Worm (Caenorhabditis elegans) whole organism, L3 larva: ENCODE results near the gene dpy-26.
A peak's percentile ranks its signal among the peaks of the same experiment; 100 is the strongest.

Experiments
- R02D3.7 ChIP-seq: fragments of 150-350 bp; optimal IDR thresholded peaks from 2 replicates; lab custom pipeline; 2014; ENCODE audit warnings: missing biosample characterization, missing genetic modification characterization
- ZK546.5 ChIP-seq: sonication (generic microtip); optimal IDR thresholded peaks from 2 replicates; lab custom pipeline; 2017; ENCODE audit warnings: missing biosample characterization, missing genetic modification characterization
- aly-2 ChIP-seq: fragments of 150-350 bp; optimal IDR thresholded peaks from 2 replicates; lab custom pipeline; 2014; ENCODE audit warnings: missing biosample characterization, missing genetic modification characterization
- ama-1 ChIP-seq: fragments of 150-350 bp; optimal IDR thresholded peaks from 2 replicates; lab custom pipeline; 2018
- ceh-16 ChIP-seq: sonication (generic microtip); optimal IDR thresholded peaks from 2 replicates; lab custom pipeline; 2017; ENCODE audit warnings: missing biosample characterization, missing genetic modification characterization
- ceh-28 ChIP-seq: fragments of 150-350 bp; optimal IDR thresholded peaks from 2 replicates; lab custom pipeline; 2014; ENCODE audit warnings: missing biosample characterization, missing genetic modification reagents, missing genetic modification characterization
- ceh-82 ChIP-seq: fragments of 150-350 bp; optimal IDR thresholded peaks from 2 replicates; lab custom pipeline; 2014; ENCODE audit warnings: missing biosample characterization, missing genetic modification characterization
- ceh-9 ChIP-seq: sonication (generic microtip); optimal IDR thresholded peaks from 2 replicates; lab custom pipeline; 2018; ENCODE audit warnings: missing biosample characterization, missing genetic modification characterization
- daf-12 ChIP-seq: fragments of 150-350 bp; optimal IDR thresholded peaks from 2 replicates; lab custom pipeline; 2014; ENCODE audit warnings: missing biosample characterization, missing genetic modification reagents, missing genetic modification characterization
- egl-27 ChIP-seq: sonication (generic microtip); optimal IDR thresholded peaks from 4 replicates; lab custom pipeline; 2017; ENCODE audit warnings: missing biosample characterization, missing genetic modification reagents, missing genetic modification characterization
- egl-5 ChIP-seq: fragments of 150-350 bp; optimal IDR thresholded peaks from 2 replicates; lab custom pipeline; 2017; ENCODE audit warnings: missing biosample characterization, missing genetic modification reagents, missing genetic modification characterization, inconsistent platforms
- elt-1 ChIP-seq: fragments of 150-350 bp; optimal IDR thresholded peaks from 2 replicates; lab custom pipeline; 2014; ENCODE audit warnings: missing biosample characterization, missing genetic modification characterization
- elt-2 ChIP-seq: sonication (generic microtip); optimal IDR thresholded peaks from 2 replicates; lab custom pipeline; 2016; ENCODE audit warnings: missing genetic modification reagents, mild to moderate bottlenecking, missing genetic modification characterization, missing compliant biosample characterization
- elt-3 ChIP-seq, 3 experiments: fragments of 150-350 bp in 1 of 3; sonication (generic microtip) in 2 of 3; optimal IDR thresholded peaks; 2 replicates in 2 of 3; 4 replicates in 1 of 3; lab custom pipeline; 2014 to 2017; ENCODE audit warnings: missing biosample characterization in 3 of 3, missing genetic modification characterization in 3 of 3
- fkh-10 ChIP-seq: sonication (generic microtip); optimal IDR thresholded peaks from 2 replicates; lab custom pipeline; 2017; ENCODE audit warnings: missing biosample characterization, missing genetic modification reagents, missing genetic modification characterization
- fos-1 ChIP-seq: fragments of 150-350 bp; optimal IDR thresholded peaks from 2 replicates; lab custom pipeline; 2014; ENCODE audit warnings: missing biosample characterization, missing genetic modification characterization
- hmg-11 ChIP-seq: sonication (generic microtip); optimal IDR thresholded peaks from 2 replicates; lab custom pipeline; 2016; ENCODE audit warnings: missing genetic modification characterization, missing compliant biosample characterization
- jun-1 ChIP-seq: fragments of 150-350 bp; optimal IDR thresholded peaks from 2 replicates; lab custom pipeline; 2014; ENCODE audit warnings: missing biosample characterization, missing genetic modification reagents, missing genetic modification characterization
- lin-15B ChIP-seq: fragments of 150-350 bp; optimal IDR thresholded peaks from 2 replicates; lab custom pipeline; 2014; ENCODE audit warnings: missing biosample characterization, missing genetic modification characterization
- lin-39 ChIP-seq: fragments of 150-350 bp; optimal IDR thresholded peaks from 2 replicates; lab custom pipeline; 2018; ENCODE audit warnings: missing biosample characterization, missing genetic modification reagents, missing genetic modification characterization
- lsy-12 ChIP-seq: sonication (generic microtip); optimal IDR thresholded peaks from 2 replicates; lab custom pipeline; 2016; ENCODE audit warnings: mild to moderate bottlenecking, missing genetic modification characterization, missing compliant biosample characterization
- mdl-1 ChIP-seq: fragments of 150-350 bp; optimal IDR thresholded peaks from 2 replicates; lab custom pipeline; 2014; ENCODE audit warnings: missing biosample characterization, missing genetic modification characterization
- nfya-1 ChIP-seq: sonication (generic microtip); optimal IDR thresholded peaks from 2 replicates; lab custom pipeline; 2017; ENCODE audit warnings: missing genetic modification characterization, mild to moderate bottlenecking, missing compliant biosample characterization, antibody characterized with exemption, moderate library complexity; ENCODE audit not compliant: insufficient read depth
- nhr-11 ChIP-seq: fragments of 150-350 bp; optimal IDR thresholded peaks from 2 replicates; lab custom pipeline; 2014; ENCODE audit warnings: missing biosample characterization, missing genetic modification characterization
- nhr-12 ChIP-seq: fragments of 150-350 bp; optimal IDR thresholded peaks from 2 replicates; lab custom pipeline; 2014; ENCODE audit warnings: missing biosample characterization, missing genetic modification characterization
- nhr-23 ChIP-seq: fragments of 150-350 bp; optimal IDR thresholded peaks from 2 replicates; lab custom pipeline; 2014; ENCODE audit warnings: missing biosample characterization, missing genetic modification reagents, missing genetic modification characterization
- nhr-237 ChIP-seq: fragments of 150-350 bp; optimal IDR thresholded peaks from 2 replicates; lab custom pipeline; 2014; ENCODE audit warnings: missing biosample characterization, missing genetic modification characterization
- nhr-25 ChIP-seq: sonication (generic microtip); optimal IDR thresholded peaks from 2 replicates; lab custom pipeline; 2017; ENCODE audit warnings: missing biosample characterization, missing genetic modification characterization
- nhr-28 ChIP-seq: fragments of 150-350 bp; optimal IDR thresholded peaks from 2 replicates; lab custom pipeline; 2014; ENCODE audit warnings: missing biosample characterization, missing genetic modification characterization
- nhr-43 ChIP-seq: sonication (generic microtip); optimal IDR thresholded peaks from 2 replicates; lab custom pipeline; 2016; ENCODE audit warnings: mild to moderate bottlenecking, missing genetic modification characterization, missing compliant biosample characterization; ENCODE audit not compliant: poor library complexity, severe bottlenecking
- pha-4 ChIP-seq: fragments of 150-350 bp; optimal IDR thresholded peaks from 2 replicates; lab custom pipeline; 2014; ENCODE audit warnings: missing biosample characterization, missing genetic modification reagents, missing genetic modification characterization
- pqm-1 ChIP-seq: fragments of 150-350 bp; optimal IDR thresholded peaks from 2 replicates; lab custom pipeline; 2017; ENCODE audit warnings: missing biosample characterization, missing genetic modification characterization, inconsistent platforms
- sea-2 ChIP-seq: fragments of 150-350 bp; sonication (generic microtip); optimal IDR thresholded peaks from 4 replicates; lab custom pipeline; 2014; ENCODE audit warnings: missing biosample characterization, missing genetic modification reagents, missing genetic modification characterization
- skn-1 ChIP-seq: fragments of 150-350 bp; optimal IDR thresholded peaks from 2 replicates; lab custom pipeline; 2014; ENCODE audit warnings: missing biosample characterization, missing genetic modification characterization
- snpc-4 ChIP-seq: fragments of 150-350 bp; optimal IDR thresholded peaks from 2 replicates; lab custom pipeline; 2014; ENCODE audit warnings: missing biosample characterization, missing genetic modification characterization
- unc-62 ChIP-seq: fragments of 150-350 bp; sonication (generic microtip); optimal IDR thresholded peaks from 4 replicates; lab custom pipeline; 2014; ENCODE audit warnings: missing biosample characterization, missing genetic modification reagents, missing genetic modification characterization
- ztf-11 ChIP-seq: fragments of 150-350 bp; optimal IDR thresholded peaks from 2 replicates; lab custom pipeline; 2014; ENCODE audit warnings: missing biosample characterization, missing genetic modification characterization
- ztf-4 ChIP-seq: fragments of 150-350 bp; optimal IDR thresholded peaks from 2 replicates; lab custom pipeline; 2014; ENCODE audit warnings: missing biosample characterization, missing genetic modification characterization

dpy-26 gene

DNA sequence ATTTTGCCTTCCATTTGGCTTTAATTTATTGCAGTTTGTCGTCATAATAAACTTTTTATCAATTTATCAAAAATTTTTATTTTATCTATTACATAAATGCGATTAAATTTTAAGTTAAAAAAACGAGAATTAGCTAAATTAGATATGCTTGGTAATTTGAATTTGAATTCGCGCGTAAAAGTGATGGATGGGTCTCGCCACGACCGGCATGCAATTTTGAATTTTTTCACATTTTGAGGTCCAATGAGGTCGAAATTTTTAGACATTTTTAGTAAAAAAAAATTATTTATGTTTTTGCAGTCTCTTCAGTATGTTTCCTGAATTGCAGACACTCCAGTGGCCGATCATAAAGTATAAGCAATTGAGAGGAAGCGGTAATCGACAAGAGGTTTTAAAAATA is 42.5 kb downstream of the dpy-26 start, which contains the start of gene dsb-1:
TSS of gene dsb-1 (plus strand) at position 301 of the 400 bp plus-strand sequence.
- no peak for TF ChIP-seq skn-1 (tag; lab: Kevin White, UChicago)
- TF ChIP-seq nhr-12 (tag; lab: Kevin White, UChicago): no peak
- no peak for TF ChIP-seq hmg-11 (tag; lab: Kevin White, UChicago)
- no peak for TF ChIP-seq aly-2 (tag; lab: Kevin White, UChicago)
- TF ChIP-seq pha-4 (tag; lab: Kevin White, UChicago): no peak
- TF ChIP-seq nhr-28 (tag; lab: Kevin White, UChicago): no peak
- TF ChIP-seq ama-1 (lab: Kevin White, UChicago): no peak

DNA sequence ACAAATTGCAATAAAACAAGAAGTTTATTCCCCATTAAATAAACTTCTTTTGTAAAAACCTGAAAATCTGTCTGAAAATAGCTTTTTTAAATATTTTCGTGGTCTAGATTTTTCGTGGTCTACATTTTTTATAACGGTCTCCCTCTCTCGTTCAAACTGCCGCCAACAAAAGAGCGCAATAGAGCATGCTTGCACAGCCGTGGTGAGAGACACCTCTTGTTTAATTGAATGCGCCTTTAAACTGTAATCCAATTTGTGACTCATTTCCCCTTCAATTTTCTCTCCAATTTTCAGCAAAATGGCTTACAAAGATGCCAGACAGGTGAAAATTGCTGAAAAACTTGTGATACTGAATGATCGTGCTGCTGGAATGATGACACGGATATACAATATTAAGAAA is 47.0 kb downstream of the dpy-26 start, which contains the start of gene gex-3:
TSS of gene gex-3 (plus strand) at position 295 of the 400 bp plus-strand sequence.
- peak; percentile 55 for TF ChIP-seq R02D3.7
- no peak for TF ChIP-seq elt-1 (tag; lab: Kevin White, UChicago)
- peak; percentile 89 for TF ChIP-seq nhr-25 (tag; lab: Kevin White, UChicago)
- TF ChIP-seq sea-2 (GFP tag; lab: Kevin White, UChicago): no peak
- no peak for TF ChIP-seq ztf-11 (tag; lab: Kevin White, UChicago)
- no peak for TF ChIP-seq lsy-12 (tag; lab: Kevin White, UChicago)
- peak; percentile 46 for TF ChIP-seq ceh-28 (tag; lab: Kevin White, UChicago)
- TF ChIP-seq egl-27 (tag; lab: Kevin White, UChicago): no peak
- TF ChIP-seq nhr-11 (tag; lab: Kevin White, UChicago): peak; percentile 9
- peak; percentile 6 for TF ChIP-seq ceh-82 (tag; lab: Kevin White, UChicago)
- peak; percentile 81 for TF ChIP-seq fkh-10 (GFP tag; lab: Kevin White, UChicago)
- TF ChIP-seq hmg-11 (tag; lab: Kevin White, UChicago): peak; percentile 57
- no peak for TF ChIP-seq mdl-1 (tag; lab: Kevin White, UChicago)
- peak; percentile 64 for TF ChIP-seq nhr-43 (tag; lab: Kevin White, UChicago)
- peak; percentile 85 for TF ChIP-seq nhr-23 (tag; lab: Kevin White, UChicago)
- TF ChIP-seq pqm-1 (tag; lab: Kevin White, UChicago): peak; percentile 63
- TF ChIP-seq ceh-9: no peak
- no peak for TF ChIP-seq pha-4 (tag; lab: Kevin White, UChicago)
- TF ChIP-seq nhr-237: no peak
- TF ChIP-seq ama-1 (lab: Kevin White, UChicago): peak; percentile 3
- peak; percentile 97 for TF ChIP-seq lin-15B (tag; lab: Kevin White, UChicago)
- TF ChIP-seq elt-2 (tag; lab: Kevin White, UChicago): peak; percentile 48
- peak; percentile 66 for TF ChIP-seq snpc-4
- no peak for TF ChIP-seq ZK546.5
- peak; percentile 37 for TF ChIP-seq skn-1 (tag; lab: Kevin White, UChicago)
- no peak for TF ChIP-seq unc-62 (GFP tag; lab: Kevin White, UChicago)
- peak; percentile 98 for TF ChIP-seq lin-39
- peak; percentile 30 for TF ChIP-seq jun-1 (tag; lab: Kevin White, UChicago)
- peak; percentile 91 for TF ChIP-seq egl-5 (tag; lab: Kevin White, UChicago)
- peak; percentile 92 for TF ChIP-seq nfya-1 (tag; lab: Kevin White, UChicago)

DNA sequence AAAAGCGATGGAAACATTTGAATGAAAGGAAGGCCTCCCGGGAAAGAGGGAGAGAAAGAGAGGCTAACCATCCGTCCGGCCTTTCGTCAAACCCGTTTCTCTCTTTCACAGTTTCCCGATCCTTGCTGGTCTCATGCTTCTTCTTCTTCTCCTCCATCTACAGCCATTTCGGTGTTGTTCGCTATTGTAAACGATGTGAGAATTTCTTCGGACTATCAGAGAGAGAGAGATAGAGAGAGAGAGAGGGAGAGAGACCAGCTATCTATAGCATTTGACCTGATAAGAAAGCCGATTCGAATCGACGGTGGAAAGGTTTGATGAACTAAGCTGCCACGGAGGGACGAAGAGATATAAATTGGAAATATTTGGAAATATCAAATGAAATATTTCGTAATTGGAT is 47.7 kb downstream of the dpy-26 start:
- TF ChIP-seq nhr-23 (tag; lab: Kevin White, UChicago): peak; percentile 91
- no peak for TF ChIP-seq ZK546.5
- TF ChIP-seq nhr-11 (tag; lab: Kevin White, UChicago): no peak
- peak in 1 of 3 experiments; percentile 1 for TF ChIP-seq elt-3 (tag; optimal IDR thresholded peaks at IDR 0.05; lab: Kevin White, UChicago)
- TF ChIP-seq nhr-25 (tag; lab: Kevin White, UChicago): peak; percentile 68
- TF ChIP-seq nhr-43 (tag; lab: Kevin White, UChicago): peak; percentile 68

DNA sequence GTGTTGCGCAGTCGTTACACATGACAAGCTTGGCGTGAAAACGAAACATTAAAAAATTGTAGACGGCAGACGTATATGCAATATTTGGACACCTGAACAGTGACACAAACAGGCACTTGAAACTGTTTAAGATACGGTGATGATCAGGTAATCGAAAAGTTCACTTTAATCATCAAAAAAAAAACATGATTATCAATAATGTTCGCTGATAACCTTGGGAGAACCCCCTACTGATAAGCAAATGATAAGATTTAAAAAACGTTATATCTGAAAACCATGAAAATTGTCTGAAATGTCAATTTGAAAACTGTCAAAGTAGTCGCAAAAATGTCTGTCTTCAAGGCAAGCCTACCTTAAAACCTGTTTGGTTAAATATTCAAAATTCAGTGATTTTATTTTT is 51.2 kb downstream of the dpy-26 start:
- TF ChIP-seq ceh-16 (no peak), snpc-4 (no peak), jun-1 (tag; lab: Kevin White, UChicago) (no peak), daf-12 (no peak), nhr-25 (tag; lab: Kevin White, UChicago) (peak; percentile 44), ztf-11 (tag; lab: Kevin White, UChicago) (no peak), ztf-4 (tag; lab: Kevin White, UChicago) (no peak), lin-39 (no peak), fos-1 (no peak), elt-3 (tag; optimal IDR thresholded peaks at IDR 0.05; lab: Kevin White, UChicago) (peak in 1 of 3 experiments; percentile 83), nhr-28 (tag; lab: Kevin White, UChicago) (no peak), pha-4 (tag; lab: Kevin White, UChicago) (no peak), egl-5 (tag; lab: Kevin White, UChicago) (no peak), nhr-43 (tag; lab: Kevin White, UChicago) (no peak), nhr-12 (tag; lab: Kevin White, UChicago) (no peak), mdl-1 (tag; lab: Kevin White, UChicago) (no peak), nhr-23 (tag; lab: Kevin White, UChicago) (no peak), lsy-12 (tag; lab: Kevin White, UChicago) (no peak), nhr-237 (no peak), elt-2 (tag; lab: Kevin White, UChicago) (peak; percentile 85), lin-15B (tag; lab: Kevin White, UChicago) (no peak), pqm-1 (tag; lab: Kevin White, UChicago) (peak; percentile 19), aly-2 (tag; lab: Kevin White, UChicago) (no peak)
